Fruit fly (Drosophila melanogaster): Measurements from ENCODE around the gene CG5961.

The CG5961 gene

dm6 chr3R:12459879-12460522, at the start of gene CG5961, which contains the start of gene Polr3C (continued):
- TF ChIP-seq tll (GFP tag; optimal IDR thresholded peaks at IDR 0.05) = peak in 1 of 2 experiments; percentile 65
- no peak for TF ChIP-seq ap (GFP tag; IDR thresholded peaks at IDR 0.05)
- TF ChIP-seq en (GFP tag; optimal IDR thresholded peaks at IDR 0.05) = no peak
- TF ChIP-seq CG4707 (GFP tag; optimal IDR thresholded peaks at IDR 0.05) = no peak
- TF ChIP-seq bbx (GFP tag; IDR thresholded peaks at IDR 0.05; ENCODE audit: partially characterized antibody) = 0 out of 2 replicates have a peak, but pooled peaks have one; percentile 31
- peak; percentile 24 for TF ChIP-seq CG34376 (GFP tag; optimal IDR thresholded peaks at IDR 0.05)
- TF ChIP-seq mirr (GFP tag; optimal IDR thresholded peaks at IDR 0.05) = no peak
- no peak for TF ChIP-seq crol (GFP tag; IDR thresholded peaks at IDR 0.05)
- no peak for TF ChIP-seq CG16863 (GFP tag; optimal IDR thresholded peaks at IDR 0.05)
- TF ChIP-seq CG2120 (GFP tag; optimal IDR thresholded peaks at IDR 0.05) = peak; percentile 10
- no peak for TF ChIP-seq CG7745 (tag; optimal IDR thresholded peaks at IDR 0.05)
- TF ChIP-seq CG4404 (GFP tag; IDR thresholded peaks at IDR 0.05) = no peak
- no peak for TF ChIP-seq tgo (GFP tag; IDR thresholded peaks at IDR 0.05)
- TF ChIP-seq Atf3 (GFP tag; optimal IDR thresholded peaks at IDR 0.05) = no peak
- no peak for TF ChIP-seq CG11695 (GFP tag; IDR thresholded peaks at IDR 0.05)
- no peak for TF ChIP-seq CG10654 (GFP tag; optimal IDR thresholded peaks at IDR 0.05)
- no peak for TF ChIP-seq trh (GFP tag; optimal IDR thresholded peaks at IDR 0.05)
- no peak for TF ChIP-seq vfl (GFP tag; optimal IDR thresholded peaks at IDR 0.05)
- TF ChIP-seq E2f2 (GFP tag; IDR thresholded peaks at IDR 0.05) = peak; percentile 75
- TF ChIP-seq CG12391 (tag; optimal IDR thresholded peaks at IDR 0.05) = peak; percentile 6
- TF ChIP-seq trem (tag; optimal IDR thresholded peaks at IDR 0.05) = peak; percentile 61
- TF ChIP-seq CG3407 (GFP tag; optimal IDR thresholded peaks at IDR 0.05) = no peak
- peak; percentile 62 for TF ChIP-seq CG9797 (GFP tag; optimal IDR thresholded peaks at IDR 0.05)
- no peak for TF ChIP-seq CG6654 (GFP tag; optimal IDR thresholded peaks at IDR 0.05)
- TF ChIP-seq Sry-δ (GFP tag; optimal IDR thresholded peaks at IDR 0.05) = peak; percentile 41
- TF ChIP-seq tin (GFP tag; optimal IDR thresholded peaks at IDR 0.05) = no peak
- TF ChIP-seq ab (GFP tag; optimal IDR thresholded peaks at IDR 0.05) = no peak
- no peak for TF ChIP-seq CG1602 (GFP tag; optimal IDR thresholded peaks at IDR 0.05)
- no peak for TF ChIP-seq p53 (GFP tag; optimal IDR thresholded peaks at IDR 0.05)
- peak; percentile 72 for TF ChIP-seq CG13287 (GFP tag; IDR thresholded peaks at IDR 0.05; ENCODE audit: partially characterized antibody)
- TF ChIP-seq grau (tag; optimal IDR thresholded peaks at IDR 0.05) = no peak
- no peak for TF ChIP-seq tap (tag; optimal IDR thresholded peaks at IDR 0.05)
- no peak for TF ChIP-seq CG7786 (GFP tag; optimal IDR thresholded peaks at IDR 0.05)
- peak; percentile 26 for TF ChIP-seq CG17186 (GFP tag; optimal IDR thresholded peaks at IDR 0.05)
- no peak for TF ChIP-seq ERR (GFP tag; optimal IDR thresholded peaks at IDR 0.05)
- peak; percentile 29 for TF ChIP-seq cg (GFP tag; optimal IDR thresholded peaks at IDR 0.05)
- no peak for TF ChIP-seq D19B (GFP tag; optimal IDR thresholded peaks at IDR 0.05)
- peak; percentile 95 for TF ChIP-seq CG11560 (tag; IDR thresholded peaks at IDR 0.05)
- TF ChIP-seq tup (GFP tag; optimal IDR thresholded peaks at IDR 0.05) = no peak
- TF ChIP-seq CTCF (GFP tag; optimal IDR thresholded peaks at IDR 0.05) = no peak
- TF ChIP-seq sug (tag; optimal IDR thresholded peaks at IDR 0.05) = peak; percentile 6
- no peak for TF ChIP-seq Ptx1 (GFP tag; IDR thresholded peaks at IDR 0.05)
- no peak for TF ChIP-seq zf30C (GFP tag; optimal IDR thresholded peaks at IDR 0.05)
- peak; percentile 18 to 93 for TF ChIP-seq crp (GFP tag; optimal IDR thresholded peaks at IDR 0.05)
- no peak for TF ChIP-seq CG3281 (GFP tag; optimal IDR thresholded peaks at IDR 0.05)
- no peak; the same call in 1 of the 2 replicates for TF ChIP-seq sna (GFP tag; IDR thresholded peaks at IDR 0.05; ENCODE audit: partially characterized antibody)
- no peak for TF ChIP-seq CG12299 (tag; optimal IDR thresholded peaks at IDR 0.05)
- TF ChIP-seq Hmx (GFP tag; optimal IDR thresholded peaks at IDR 0.05) = no peak
- no peak for TF ChIP-seq NfI (GFP tag; optimal IDR thresholded peaks at IDR 0.05)
- TF ChIP-seq CG15514 (GFP tag; optimal IDR thresholded peaks at IDR 0.05) = peak; percentile 70
- TF ChIP-seq ftz-f1 (GFP tag; optimal IDR thresholded peaks at IDR 0.05) = no peak
